Worm (Caenorhabditis elegans) whole organism, L4 larva: ENCODE results near the gene T10F2.2.
A peak's percentile ranks its signal among the peaks of the same experiment; 100 is the strongest.

Experiments used
- F49E8.2 ChIP-seq: sonication (generic microtip); optimal IDR thresholded peaks from 2 replicates; lab custom pipeline; 2016; ENCODE audit warnings: missing compliant biosample characterization, mild to moderate bottlenecking, missing genetic modification characterization, borderline replicate concordance
- ZK337.2 ChIP-seq: fragments of 200-800 bp; sonication (Bioruptor generic); IDR thresholded peaks from 2 replicates; pipeline ENCODE4 v1.3.6; 2022; ENCODE audit warnings: missing genetic modification reagents, missing genetic modification characterization, missing compliant biosample characterization
- aha-1 ChIP-seq: fragments of 150-350 bp; peaks from one replicate; lab custom pipeline; 2014; ENCODE audit warnings: missing biosample characterization, missing genetic modification characterization
- aly-2 ChIP-seq: sonication (generic microtip); optimal IDR thresholded peaks from 2 replicates; lab custom pipeline; 2018; ENCODE audit warnings: missing biosample characterization, missing genetic modification characterization
- cey-2 ChIP-seq: sonication (generic microtip); optimal IDR thresholded peaks from 3 replicates; lab custom pipeline; 2017; ENCODE audit warnings: missing genetic modification characterization, mild to moderate bottlenecking, missing compliant biosample characterization, antibody characterized with exemption, borderline replicate concordance; ENCODE audit not compliant: insufficient read depth
- daf-16 ChIP-seq, 3 experiments: sonication (generic microtip); optimal IDR thresholded peaks; 2 replicates each; lab custom pipeline; 2016 to 2017; ENCODE audit warnings: missing genetic modification characterization in 3 of 3, missing genetic modification reagents in 3 of 3, mild to moderate bottlenecking in 2 of 3, missing compliant biosample characterization in 2 of 3, missing biosample characterization in 1 of 3, moderate library complexity in 1 of 3
- dmd-6 ChIP-seq: fragments of 200-800 bp; sonication (Bioruptor generic); IDR thresholded peaks from 2 replicates; pipeline ENCODE4 v1.3.6; 2022; ENCODE audit warnings: missing genetic modification reagents, missing genetic modification characterization, missing compliant biosample characterization
- dmd-8 ChIP-seq: fragments of 200-800 bp; sonication (Bioruptor generic); IDR thresholded peaks from 2 replicates; pipeline ENCODE4 v1.3.6; 2022; ENCODE audit warnings: missing genetic modification characterization, missing compliant biosample characterization
- egl-43 ChIP-seq: fragments of 200-800 bp; sonication (Bioruptor generic); IDR thresholded peaks from 2 replicates; pipeline ENCODE4 v1.3.6; 2022; ENCODE audit warnings: missing genetic modification reagents, missing genetic modification characterization, missing compliant biosample characterization
- hlh-11 ChIP-seq: fragments of 200-800 bp; sonication (Bioruptor generic); optimal IDR thresholded peaks from 2 replicates; lab custom pipeline; 2018; ENCODE audit warnings: mild to moderate bottlenecking, missing genetic modification characterization, missing compliant biosample characterization
- lim-7 ChIP-seq: fragments of 200-800 bp; sonication (Bioruptor generic); IDR thresholded peaks from 2 replicates; pipeline ENCODE4 v1.3.6; 2022; ENCODE audit warnings: missing genetic modification characterization, missing compliant biosample characterization
- lir-3 ChIP-seq: sonication (generic microtip); optimal IDR thresholded peaks from 2 replicates; lab custom pipeline; 2016; ENCODE audit warnings: mild to moderate bottlenecking, missing genetic modification characterization, missing compliant biosample characterization
- lsy-2 ChIP-seq, 2 experiments: fragments of 150-350 bp in 1 of 2; sonication (generic microtip) in 1 of 2; optimal IDR thresholded peaks; 2 replicates each; lab custom pipeline; 2014 to 2017; ENCODE audit warnings: missing biosample characterization in 2 of 2, missing genetic modification characterization in 2 of 2
- nhr-102 ChIP-seq: sonication (generic microtip); optimal IDR thresholded peaks from 2 replicates; lab custom pipeline; 2016; ENCODE audit warnings: mild to moderate bottlenecking, missing genetic modification characterization, moderate library complexity, missing compliant biosample characterization
- nhr-42 ChIP-seq: fragments of 200-800 bp; sonication (Bioruptor generic); IDR thresholded peaks from 2 replicates; pipeline ENCODE4 v1.3.6; 2022; ENCODE audit warnings: missing genetic modification characterization, missing compliant biosample characterization
- nhr-76 ChIP-seq: fragments of 150-350 bp; optimal IDR thresholded peaks from 2 replicates; lab custom pipeline; 2014; ENCODE audit warnings: missing biosample characterization, missing genetic modification characterization
- php-3 ChIP-seq: fragments of 200-800 bp; sonication (Bioruptor generic); IDR thresholded peaks from 2 replicates; pipeline ENCODE4 v1.3.6; 2022; ENCODE audit warnings: missing genetic modification reagents, missing genetic modification characterization, missing compliant biosample characterization
- set-16 ChIP-seq: fragments of 200-800 bp; sonication (Bioruptor generic); IDR thresholded peaks from 2 replicates; pipeline ENCODE4 v1.3.6; 2022; ENCODE audit warnings: missing genetic modification reagents, missing genetic modification characterization, missing compliant biosample characterization
- skn-1 ChIP-seq: fragments of 150-350 bp; optimal IDR thresholded peaks from 2 replicates; lab custom pipeline; 2014; ENCODE audit warnings: missing biosample characterization, missing genetic modification characterization
- snpc-1.2 ChIP-seq: fragments of 200-800 bp; sonication (Bioruptor generic); IDR thresholded peaks from 2 replicates; pipeline ENCODE4 v1.3.6; 2022; ENCODE audit warnings: missing genetic modification reagents, missing genetic modification characterization, missing compliant biosample characterization
- spr-3 ChIP-seq: fragments of 200-800 bp; sonication (Bioruptor generic); optimal IDR thresholded peaks from 2 replicates; lab custom pipeline; 2018; ENCODE audit warnings: mild to moderate bottlenecking, missing genetic modification characterization, missing compliant biosample characterization
- vab-7 ChIP-seq: fragments of 200-800 bp; sonication (Bioruptor generic); IDR thresholded peaks from 2 replicates; pipeline ENCODE4 v1.3.6; 2022; ENCODE audit warnings: missing genetic modification reagents, missing genetic modification characterization, missing compliant biosample characterization
- zfp-3 ChIP-seq: fragments of 200-800 bp; sonication (Bioruptor generic); conservative IDR thresholded peaks from 2 replicates; pipeline ENCODE4 v1.3.6; 2022; ENCODE audit warnings: missing genetic modification reagents, missing genetic modification characterization, missing compliant biosample characterization

T10F2.2 gene

DNA sequence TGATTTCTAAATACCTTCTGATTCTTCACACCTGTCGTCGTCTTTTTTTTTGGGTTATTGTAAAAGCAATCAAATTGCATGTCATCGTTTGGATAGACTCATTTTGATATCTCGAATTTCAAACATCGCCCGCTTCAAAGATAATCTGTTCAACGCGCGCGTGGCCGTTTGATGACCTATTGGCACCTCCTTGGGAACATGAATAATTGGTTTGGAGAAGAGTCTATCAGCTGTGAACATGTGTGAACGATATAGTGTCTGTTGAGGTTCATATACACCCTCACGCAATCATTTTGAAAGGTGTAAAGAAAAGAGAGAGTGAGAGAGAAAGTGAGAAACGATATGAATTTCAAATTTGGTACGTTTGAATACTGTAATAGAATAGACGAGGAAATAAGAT is 44.5 kb downstream of the T10F2.2 start:
- TF ChIP-seq lim-7 (GFP tag; lab: Robert Waterston, UW) (no peak), daf-16 (GFP tag; optimal IDR thresholded peaks at IDR 0.05; lab: Kevin White, UChicago) (no peak), daf-16 (tag; optimal IDR thresholded peaks at IDR 0.05; lab: Kevin White, UChicago) (no peak), aha-1 (tag; lab: Kevin White, UChicago) (peak; percentile 74)

DNA sequence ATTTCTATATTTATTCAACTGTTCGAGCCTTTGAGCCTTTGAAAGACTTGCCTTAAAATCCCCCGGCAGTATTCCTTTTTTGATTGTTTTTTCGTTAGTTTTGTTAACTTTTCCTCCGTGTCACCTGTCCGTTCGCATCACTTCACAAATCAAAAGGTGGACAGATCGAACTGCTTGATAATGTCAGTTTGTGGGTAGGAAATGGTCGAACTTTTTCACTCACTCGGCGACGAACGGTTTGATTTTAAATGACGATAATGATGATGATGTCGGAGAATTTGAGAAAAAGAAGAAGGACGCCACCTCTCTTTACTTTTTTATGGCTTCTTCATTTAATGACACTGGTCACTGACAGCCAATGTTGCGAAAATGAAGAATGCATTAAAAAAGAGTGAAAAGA is 46.0 kb downstream of the T10F2.2 start:
- TF ChIP-seq nhr-42 (GFP tag; lab: Robert Waterston, UW) (no peak), snpc-1.2 (GFP tag; lab: Robert Waterston, UW) (no peak), nhr-76 (tag; lab: Kevin White, UChicago) (no peak), nhr-102 (tag; lab: Kevin White, UChicago) (no peak), dmd-6 (GFP tag; lab: Robert Waterston, UW) (no peak), cey-2 (tag; lab: Kevin White, UChicago) (no peak), ZK337.2 (GFP tag; lab: Robert Waterston, UW) (no peak), set-16 (GFP tag; lab: Robert Waterston, UW) (no peak), skn-1 (tag; lab: Kevin White, UChicago) (no peak), vab-7 (GFP tag; lab: Robert Waterston, UW) (no peak), aly-2 (tag; lab: Kevin White, UChicago) (no peak), lsy-2 (tag; optimal IDR thresholded peaks at IDR 0.05; lab: Kevin White, UChicago) (no peak), F49E8.2 (tag; lab: Kevin White, UChicago) (no peak), spr-3 (GFP tag; lab: Kevin White, UChicago) (no peak), dmd-8 (no peak), hlh-11 (tag; lab: Kevin White, UChicago) (no peak), zfp-3 (GFP tag; lab: Robert Waterston, UW) (no peak), lir-3 (tag; lab: Kevin White, UChicago) (no peak), egl-43 (GFP tag; lab: Robert Waterston, UW) (no peak), php-3 (GFP tag; lab: Robert Waterston, UW) (no peak)
